Fruit fly (Drosophila melanogaster) whole organism, embryonic: ENCODE data around the gene CG7065.
A peak's percentile ranks its signal among the peaks of the same experiment; 100 is the strongest.

Experiments used
- ATbp ChIP-seq: fragments of 200-800 bp; sonication (Bioruptor generic); optimal IDR thresholded peaks from 2 replicates; lab custom pipeline; 2017; ENCODE audit warnings: missing biosample characterization, mild to moderate bottlenecking, missing genetic modification characterization, missing genetic modification reagents
- Bdp1 ChIP-seq: fragments of 200-800 bp; sonication (Bioruptor generic); optimal IDR thresholded peaks from 3 replicates; lab custom pipeline; 2016; ENCODE audit warnings: missing biosample characterization, missing genetic modification characterization
- Blimp-1 ChIP-seq: fragments of 200-800 bp; sonication (Bioruptor generic); optimal IDR thresholded peaks from 3 replicates; lab custom pipeline; 2018; ENCODE audit warnings: missing biosample characterization, missing genetic modification characterization, mild to moderate bottlenecking, moderate library complexity, missing genetic modification reagents
- CG10366 ChIP-seq: fragments of 200-800 bp; sonication (Bioruptor generic); IDR thresholded peaks from 2 replicates; pipeline ENCODE4 v1.3.6; 2022; ENCODE audit warnings: missing biosample characterization, missing genetic modification characterization
- CG11085 ChIP-seq: fragments of 200-800 bp; sonication (Bioruptor generic); IDR thresholded peaks from 2 replicates; pipeline ENCODE4 v1.3.6; 2022; ENCODE audit warnings: missing biosample characterization, missing genetic modification characterization
- CG12155 ChIP-seq: fragments of 200-800 bp; sonication (Bioruptor generic); optimal IDR thresholded peaks from 3 replicates; lab custom pipeline; 2016; ENCODE audit warnings: missing biosample characterization, missing genetic modification characterization
- CG13424 ChIP-seq: fragments of 200-800 bp; sonication (Bioruptor generic); optimal IDR thresholded peaks from 2 replicates; lab custom pipeline; 2019; ENCODE audit warnings: missing biosample characterization, mild to moderate bottlenecking, missing genetic modification characterization, moderate library complexity
- CG17328 ChIP-seq: fragments of 200-800 bp; sonication (Bioruptor generic); IDR thresholded peaks from 2 replicates; pipeline ENCODE4 v1.3.6; 2022; ENCODE audit warnings: missing biosample characterization, missing genetic modification characterization
- CG17359 ChIP-seq: fragments of 200-800 bp; sonication (Bioruptor generic); optimal IDR thresholded peaks from 3 replicates; lab custom pipeline; 2018; ENCODE audit warnings: missing biosample characterization, mild to moderate bottlenecking, missing genetic modification characterization, moderate library complexity
- CG17568 ChIP-seq: fragments of 200-800 bp; sonication (Bioruptor generic); optimal IDR thresholded peaks from 2 replicates; lab custom pipeline; 2018; ENCODE audit warnings: missing biosample characterization, mild to moderate bottlenecking, missing genetic modification characterization, moderate library complexity
- CG5245 ChIP-seq: fragments of 200-800 bp; sonication (Bioruptor generic); optimal IDR thresholded peaks from 3 replicates; lab custom pipeline; 2016; ENCODE audit warnings: missing biosample characterization, missing genetic modification characterization
- CG7372 ChIP-seq: fragments of 200-800 bp; sonication (Bioruptor generic); IDR thresholded peaks from 2 replicates; pipeline ENCODE4 v1.3.6; 2022; ENCODE audit warnings: missing biosample characterization, missing genetic modification characterization
- CG7556 ChIP-seq: fragments of 200-800 bp; sonication (Bioruptor generic); optimal IDR thresholded peaks from 2 replicates; lab custom pipeline; 2017; ENCODE audit warnings: missing biosample characterization, mild to moderate bottlenecking, missing genetic modification characterization
- CHES-1-like ChIP-seq: fragments of 200-800 bp; sonication (Bioruptor generic); optimal IDR thresholded peaks from 2 replicates; lab custom pipeline; 2016; ENCODE audit warnings: missing biosample characterization, missing genetic modification characterization
- D19B ChIP-seq: fragments of 200-800 bp; sonication (Bioruptor generic); optimal IDR thresholded peaks from 2 replicates; lab custom pipeline; 2017; ENCODE audit warnings: missing biosample characterization, mild to moderate bottlenecking, missing genetic modification characterization
- Dip3 ChIP-seq: fragments of 200-800 bp; sonication (Bioruptor generic); optimal IDR thresholded peaks from 3 replicates; lab custom pipeline; 2016; ENCODE audit warnings: missing biosample characterization, missing genetic modification characterization
- H15 ChIP-seq: fragments of 200-800 bp; sonication (Bioruptor generic); IDR thresholded peaks from 3 replicates; pipeline ENCODE4 v1.3.6; 2022; ENCODE audit warnings: missing biosample characterization, missing genetic modification characterization
- HLHmδ ChIP-seq: fragments of 200-800 bp; sonication (Bioruptor generic); optimal IDR thresholded peaks from 2 replicates; lab custom pipeline; 2018; ENCODE audit warnings: missing biosample characterization, mild to moderate bottlenecking, missing genetic modification characterization, moderate library complexity
- Hey ChIP-seq: fragments of 200-800 bp; sonication (Bioruptor generic); optimal IDR thresholded peaks from 3 replicates; lab custom pipeline; 2018; ENCODE audit warnings: missing biosample characterization, mild to moderate bottlenecking, missing genetic modification characterization
- Jarid2 ChIP-seq: fragments of 200-800 bp; sonication (Bioruptor generic); optimal IDR thresholded peaks from 3 replicates; lab custom pipeline; 2017; ENCODE audit warnings: mild to moderate bottlenecking, missing biosample characterization, missing genetic modification reagents, missing genetic modification characterization
- Mrtf ChIP-seq: fragments of 200-800 bp; sonication (Bioruptor generic); IDR thresholded peaks from 3 replicates; pipeline ENCODE4 v1.3.6; 2022; ENCODE audit warnings: missing biosample characterization, missing genetic modification characterization
- Myb ChIP-seq: fragments of 200-800 bp; sonication (Bioruptor generic); optimal IDR thresholded peaks from 2 replicates; lab custom pipeline; 2016; ENCODE audit warnings: missing biosample characterization, missing genetic modification characterization
- Opbp ChIP-seq: fragments of 200-800 bp; sonication (Bioruptor generic); IDR thresholded peaks from 3 replicates; pipeline ENCODE4 v1.3.6; 2022; ENCODE audit warnings: missing biosample characterization, missing genetic modification characterization; ENCODE audit not compliant: partially characterized antibody
- Ravus ChIP-seq: fragments of 200-800 bp; sonication (Bioruptor generic); IDR thresholded peaks from 2 replicates; pipeline ENCODE4 v1.3.6; 2022; ENCODE audit warnings: missing biosample characterization, missing genetic modification characterization
- Taf1 ChIP-seq: fragments of 200-800 bp; sonication (Bioruptor generic); IDR thresholded peaks from 2 replicates; pipeline ENCODE4 v1.3.6; 2022; ENCODE audit warnings: missing biosample characterization, missing genetic modification characterization
- bcd ChIP-seq: fragments of 200-800 bp; sonication (Bioruptor generic); optimal IDR thresholded peaks from 2 replicates; lab custom pipeline; 2017; ENCODE audit warnings: missing biosample characterization, mild to moderate bottlenecking, missing genetic modification characterization
- cad ChIP-seq: fragments of >200 bp; optimal IDR thresholded peaks from 2 replicates; lab custom pipeline; 2017; ENCODE audit warnings: missing biosample characterization, missing genetic modification characterization
- chinmo ChIP-seq: fragments of 200-800 bp; sonication (Bioruptor generic); IDR thresholded peaks from 4 replicates; pipeline ENCODE4 v1.3.6; 2022; ENCODE audit warnings: missing biosample characterization, missing genetic modification characterization; ENCODE audit not compliant: partially characterized antibody
- chm ChIP-seq: fragments of 200-800 bp; sonication (Bioruptor generic); IDR thresholded peaks from 2 replicates; pipeline ENCODE4 v1.3.6; 2022; ENCODE audit warnings: missing biosample characterization, missing genetic modification characterization
- cwo ChIP-seq: fragments of 200-800 bp; sonication (Bioruptor generic); optimal IDR thresholded peaks from 3 replicates; lab custom pipeline; 2017; ENCODE audit warnings: missing biosample characterization, missing genetic modification characterization, mild to moderate bottlenecking, moderate library complexity, missing genetic modification reagents
- dati ChIP-seq: fragments of 200-800 bp; sonication (Bioruptor generic); IDR thresholded peaks from 2 replicates; pipeline ENCODE4 v1.3.6; 2022; ENCODE audit warnings: missing biosample characterization, missing genetic modification characterization
- ems ChIP-seq: fragments of 200-800 bp; sonication (Bioruptor generic); optimal IDR thresholded peaks from 3 replicates; lab custom pipeline; 2016; ENCODE audit warnings: missing biosample characterization, missing genetic modification characterization
- fd102C ChIP-seq: fragments of 200-800 bp; sonication (Bioruptor generic); optimal IDR thresholded peaks from 2 replicates; lab custom pipeline; 2018; ENCODE audit warnings: missing biosample characterization, mild to moderate bottlenecking, missing genetic modification characterization, moderate library complexity
- fd64A ChIP-seq: fragments of 200-800 bp; sonication (Bioruptor generic); optimal IDR thresholded peaks from 3 replicates; lab custom pipeline; 2018; ENCODE audit warnings: missing biosample characterization, mild to moderate bottlenecking, missing genetic modification characterization
- gem ChIP-seq: fragments of 200-800 bp; sonication (Bioruptor generic); optimal IDR thresholded peaks from 2 replicates; lab custom pipeline; 2019; ENCODE audit warnings: missing biosample characterization, mild to moderate bottlenecking, missing genetic modification characterization, moderate library complexity
- gt ChIP-seq: fragments of 200-800 bp; sonication (Bioruptor generic); IDR thresholded peaks from 2 replicates; pipeline ENCODE4 v1.3.6; 2022; ENCODE audit warnings: missing biosample characterization, missing genetic modification characterization
- ham ChIP-seq: fragments of 200-800 bp; sonication (Bioruptor generic); IDR thresholded peaks from 2 replicates; pipeline ENCODE4 v1.3.6; 2022; ENCODE audit warnings: missing biosample characterization, missing genetic modification characterization
- lmd ChIP-seq: fragments of 200-800 bp; sonication (Bioruptor generic); IDR thresholded peaks from 2 replicates; pipeline ENCODE4 v1.3.6; 2022; ENCODE audit warnings: missing biosample characterization, missing genetic modification characterization
- nau ChIP-seq: fragments of 200-800 bp; sonication (Bioruptor generic); optimal IDR thresholded peaks from 3 replicates; lab custom pipeline; 2017; ENCODE audit warnings: missing biosample characterization, mild to moderate bottlenecking, missing genetic modification characterization, missing genetic modification reagents
- org-1 ChIP-seq: fragments of 200-800 bp; sonication (Bioruptor generic); optimal IDR thresholded peaks from 2 replicates; lab custom pipeline; 2017; ENCODE audit warnings: missing biosample characterization, missing genetic modification characterization
- salm ChIP-seq: fragments of 200-800 bp; sonication (Bioruptor generic); optimal IDR thresholded peaks from 2 replicates; lab custom pipeline; 2018; ENCODE audit warnings: missing biosample characterization, mild to moderate bottlenecking, missing genetic modification characterization
- ssp ChIP-seq: fragments of 200-800 bp; sonication (Bioruptor generic); IDR thresholded peaks from 2 replicates; pipeline ENCODE4 v1.3.6; 2022; ENCODE audit warnings: missing biosample characterization, missing genetic modification characterization
- stc ChIP-seq: fragments of 200-800 bp; sonication (Bioruptor generic); IDR thresholded peaks from 2 replicates; pipeline ENCODE4 v1.3.6; 2022; ENCODE audit warnings: missing biosample characterization, missing genetic modification characterization
- tin ChIP-seq: fragments of 200-800 bp; sonication (Bioruptor generic); optimal IDR thresholded peaks from 3 replicates; lab custom pipeline; 2016; ENCODE audit warnings: missing biosample characterization, missing genetic modification characterization
- toy ChIP-seq: fragments of 200-800 bp; sonication (Bioruptor generic); IDR thresholded peaks from 2 replicates; pipeline ENCODE4 v1.3.6; 2022; ENCODE audit warnings: missing biosample characterization, missing genetic modification characterization
- twi ChIP-seq: fragments of 200-800 bp; optimal IDR thresholded peaks from 2 replicates; lab custom pipeline; 2019; ENCODE audit warnings: missing biosample characterization, mild to moderate bottlenecking, missing genetic modification characterization, moderate library complexity
- unc-4 ChIP-seq: fragments of 200-800 bp; sonication (Bioruptor generic); IDR thresholded peaks from 2 replicates; pipeline ENCODE4 v1.3.6; 2022; ENCODE audit warnings: missing biosample characterization, missing genetic modification characterization; ENCODE audit not compliant: partially characterized antibody
- vnd ChIP-seq: fragments of 200-800 bp; sonication (Bioruptor generic); IDR thresholded peaks from 3 replicates; pipeline ENCODE4 v1.3.6; 2022; ENCODE audit warnings: missing biosample characterization, missing genetic modification characterization; ENCODE audit not compliant: partially characterized antibody
- zf30C ChIP-seq: fragments of 200-800 bp; sonication (Bioruptor generic); optimal IDR thresholded peaks from 3 replicates; lab custom pipeline; 2018; ENCODE audit warnings: missing biosample characterization, mild to moderate bottlenecking, missing genetic modification characterization

CG7065 gene

dm6 chrX:9136776-9137550 is 5.3 kb upstream of the CG7065 start (continued):
- no peak for TF ChIP-seq cwo (GFP tag; lab: Kevin White, UChicago)
- peak; percentile 52; the same call in 1 of the 2 replicates for TF ChIP-seq stc (GFP tag; lab: Robert Waterston, UW)
- no peak for TF ChIP-seq toy (GFP tag; lab: Robert Waterston, UW)
- TF ChIP-seq Bdp1 (GFP tag; lab: Kevin White, UChicago): no peak
- TF ChIP-seq CG12155: peak; percentile 0
- TF ChIP-seq CG7372 (GFP tag; lab: Robert Waterston, UW): no peak
- no peak for TF ChIP-seq CG11085 (GFP tag; lab: Robert Waterston, UW)
- TF ChIP-seq gem (tag; lab: Kevin White, UChicago): peak; percentile 79
- peak; percentile 44; the same call in 1 of the 2 replicates for TF ChIP-seq lmd (GFP tag; lab: Robert Waterston, UW)
- no peak for TF ChIP-seq Ravus (GFP tag; lab: Robert Waterston, UW)
- peak; percentile 12 for TF ChIP-seq CG7556 (GFP tag; lab: Kevin White, UChicago)
- 0 out of 3 replicates have a peak, but pooled peaks have one; percentile 35 for TF ChIP-seq Mrtf (GFP tag; lab: Robert Waterston, UW)
- no peak for TF ChIP-seq D19B
- TF ChIP-seq HLHmδ (GFP tag; lab: Kevin White, UChicago): no peak
- no peak for TF ChIP-seq Jarid2 (GFP tag; lab: Kevin White, UChicago)
- TF ChIP-seq Myb: peak; percentile 34
- TF ChIP-seq CG5245 (GFP tag; lab: Kevin White, UChicago): no peak
- no peak for TF ChIP-seq unc-4
- peak; percentile 24; the same call in 1 of the 2 replicates for TF ChIP-seq CG10366 (GFP tag; lab: Robert Waterston, UW)
- no peak for TF ChIP-seq gt (GFP tag; lab: Robert Waterston, UW)
- no peak for TF ChIP-seq CHES-1-like (GFP tag; lab: Kevin White, UChicago)
- no peak for TF ChIP-seq CG17568
- TF ChIP-seq ssp: peak; percentile 45
- TF ChIP-seq CG17328 (GFP tag; lab: Robert Waterston, UW): peak; percentile 60
- TF ChIP-seq CG17359 (tag; lab: Kevin White, UChicago): peak; percentile 74
- TF ChIP-seq salm (tag; lab: Kevin White, UChicago): peak; percentile 29
- TF ChIP-seq ATbp: peak; percentile 54
- no peak for TF ChIP-seq fd64A (GFP tag; lab: Kevin White, UChicago)
- TF ChIP-seq fd102C (GFP tag; lab: Kevin White, UChicago): no peak
- peak; percentile 37 for TF ChIP-seq tin
- TF ChIP-seq chinmo (GFP tag; lab: Robert Waterston, UW): no peak
- TF ChIP-seq Blimp-1 (GFP tag; lab: Kevin White, UChicago): peak; percentile 47
- TF ChIP-seq Dip3 (GFP tag; lab: Kevin White, UChicago): no peak
- TF ChIP-seq cad (GFP tag; lab: Kevin White, UChicago): no peak
- no peak for TF ChIP-seq nau (GFP tag; lab: Kevin White, UChicago)
- no peak for TF ChIP-seq Hey (tag; lab: Kevin White, UChicago)
- TF ChIP-seq Taf1: no peak
- TF ChIP-seq bcd (GFP tag; lab: Kevin White, UChicago): peak; percentile 31
- peak; percentile 41 for TF ChIP-seq org-1 (GFP tag; lab: Kevin White, UChicago)
- peak; percentile 14 for TF ChIP-seq ems (GFP tag; lab: Kevin White, UChicago)
- no peak for TF ChIP-seq Opbp
- 0 out of 3 replicates have a peak, but pooled peaks have one; percentile 15 for TF ChIP-seq H15
- no peak for TF ChIP-seq chm
- peak; percentile 49 for TF ChIP-seq CG13424
- TF ChIP-seq twi (tag; lab: Kevin White, UChicago): no peak
- TF ChIP-seq ham (GFP tag; lab: Robert Waterston, UW): no peak
- TF ChIP-seq dati (GFP tag; lab: Robert Waterston, UW): no peak
- TF ChIP-seq zf30C (GFP tag; lab: Kevin White, UChicago): peak; percentile 58
- TF ChIP-seq vnd (GFP tag; lab: Robert Waterston, UW): no peak
